Worm (Caenorhabditis elegans): ENCODE data around the gene yap-1.
A peak's percentile ranks its signal among the peaks of the same experiment; 100 is the strongest.

yap-1 gene

DNA sequence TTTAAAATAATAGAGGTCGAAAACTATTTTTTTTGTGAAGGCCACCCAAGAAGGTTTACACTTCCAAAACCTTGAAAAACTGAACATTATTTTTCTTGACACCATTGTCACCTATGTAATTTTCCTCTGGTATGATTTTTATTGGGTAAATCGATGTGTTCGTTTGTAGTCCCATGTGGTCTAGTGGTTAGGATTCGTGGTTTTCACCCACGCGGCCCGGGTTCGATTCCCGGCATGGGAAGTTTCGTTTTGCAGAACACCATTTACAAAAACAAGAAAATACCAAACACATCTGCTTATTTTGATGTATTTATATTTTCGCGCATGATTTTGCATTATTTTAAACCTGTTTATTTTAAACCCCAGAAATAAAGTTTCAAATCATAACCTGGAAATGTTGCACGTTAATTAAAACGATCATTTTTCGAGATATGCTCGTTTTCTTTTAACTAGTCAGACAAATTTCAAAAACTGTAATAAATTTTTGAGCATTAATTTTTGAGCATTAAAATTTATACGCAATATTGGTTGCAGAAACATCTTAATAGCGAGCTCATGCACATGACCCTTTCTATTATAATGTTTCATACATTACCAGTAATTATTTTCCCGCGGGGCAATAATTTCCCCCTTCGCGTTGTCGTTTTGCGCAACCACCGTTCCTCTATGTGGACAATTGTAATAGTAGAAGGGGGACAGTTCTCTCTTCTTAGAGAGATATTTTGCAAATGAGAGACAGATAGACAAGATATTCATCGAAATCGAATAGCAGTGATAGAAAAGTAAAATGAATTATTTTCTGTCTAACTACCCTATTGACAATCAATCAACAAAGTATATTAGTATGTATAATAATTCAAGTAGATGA is 24.1 kb upstream of the yap-1 start (continued):
- TF ChIP-seq ama-1 (optimal IDR thresholded peaks at IDR 0.05) (no peak), zfp-2 (tag; optimal IDR thresholded peaks at IDR 0.05) (no peak), mxl-3 (GFP tag; optimal IDR thresholded peaks at IDR 0.05) (peak; percentile 21), mdl-1 (tag; optimal IDR thresholded peaks at IDR 0.05) (no peak), unc-39 (tag; optimal IDR thresholded peaks at IDR 0.05) (no peak), dmd-9 (GFP tag; IDR thresholded peaks at IDR 0.05) (peak; percentile 66; the same call in 1 of the 2 replicates), nhr-77 (tag; optimal IDR thresholded peaks at IDR 0.05) (peak; percentile 39), snpc-4 (tag; optimal IDR thresholded peaks at IDR 0.05) (no peak), dmd-6 (GFP tag; IDR thresholded peaks at IDR 0.05) (peak; percentile 51), mes-2 (tag; optimal IDR thresholded peaks at IDR 0.05; ENCODE audit: poor library complexity, severe bottlenecking) (peak; percentile 82), Y5F2A.4 (GFP tag; optimal IDR thresholded peaks at IDR 0.05) (no peak), D1046.2 (GFP tag; IDR thresholded peaks at IDR 0.05) (0 out of 2 replicates have a peak, but pooled peaks have one; percentile 43), fos-1 (tag; optimal IDR thresholded peaks at IDR 0.05) (no peak), zip-2 (tag; optimal IDR thresholded peaks at IDR 0.05) (peak; percentile 58), F10B5.3 (tag; optimal IDR thresholded peaks at IDR 0.05) (peak; percentile 29), nhr-11 (tag; optimal IDR thresholded peaks at IDR 0.05) (no peak), ctbp-1 (GFP tag; IDR thresholded peaks at IDR 0.05) (peak; percentile 27; the same call in 1 of the 2 replicates), lin-38 (GFP tag; IDR thresholded peaks at IDR 0.05) (peak; percentile 67), madf-9 (GFP tag; conservative IDR thresholded peaks at IDR 0.05) (peak; percentile 48; the same call in 1 of the 2 replicates), Y48G9A.11 (GFP tag; IDR thresholded peaks at IDR 0.05) (peak; percentile 56), F26F4.8 (GFP tag; conservative IDR thresholded peaks at IDR 0.05) (peak; percentile 59; the same call in 1 of the 2 replicates), lin-15B (tag; optimal IDR thresholded peaks at IDR 0.05) (no peak), nhr-48 (tag; optimal IDR thresholded peaks at IDR 0.05) (no peak), lin-1 (GFP tag; IDR thresholded peaks at IDR 0.05) (peak; percentile 73), saeg-2 (GFP tag; IDR thresholded peaks at IDR 0.05) (no peak), lin-39 (tag; optimal IDR thresholded peaks at IDR 0.05) (no peak), nhr-25 (tag; optimal IDR thresholded peaks at IDR 0.05; ENCODE audit: borderline replicate concordance, insufficient read depth) (no peak), sdz-12 (GFP tag; optimal IDR thresholded peaks at IDR 0.05) (no peak), nhr-237 (tag; optimal IDR thresholded peaks at IDR 0.05) (no peak), ceh-62 (tag; optimal IDR thresholded peaks at IDR 0.05) (no peak), zag-1 (tag; optimal IDR thresholded peaks at IDR 0.05) (no peak), T26A8.4 (GFP tag; IDR thresholded peaks at IDR 0.05) (peak; percentile 27), ceh-20 (GFP tag; IDR thresholded peaks at IDR 0.05) (no peak), zfp-3 (GFP tag; conservative IDR thresholded peaks at IDR 0.05) (no peak; the same call in 1 of the 2 replicates), ceh-82 (tag; optimal IDR thresholded peaks at IDR 0.05) (no peak)

DNA sequence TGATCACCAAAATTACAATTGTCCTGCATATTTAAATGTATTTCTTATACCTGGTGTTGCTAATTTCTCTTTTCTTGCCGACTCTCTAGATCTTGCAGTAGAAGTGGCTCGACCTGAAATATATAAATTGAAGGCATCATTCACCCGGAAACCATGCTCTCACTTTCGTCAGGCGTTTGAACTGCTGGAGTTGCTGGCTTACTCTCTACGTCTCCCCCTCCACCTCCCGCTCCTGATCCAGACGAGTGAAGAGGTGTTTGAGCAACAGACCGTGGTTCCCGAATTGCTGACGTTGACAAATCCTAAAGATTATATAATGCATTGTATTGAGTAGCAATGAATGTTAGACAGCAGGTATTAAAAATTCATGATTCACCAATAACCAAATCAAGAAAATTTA is 21.5 kb upstream of the yap-1 start:
- no peak for TF ChIP-seq saeg-2 (GFP tag; IDR thresholded peaks at IDR 0.05)
- TF ChIP-seq lin-39 (tag; optimal IDR thresholded peaks at IDR 0.05), result no peak
- TF ChIP-seq aha-1 (tag), result peak; percentile 95
- no peak for TF ChIP-seq ces-1 (GFP tag; optimal IDR thresholded peaks at IDR 0.05)
- no peak for TF ChIP-seq ceh-28 (tag; optimal IDR thresholded peaks at IDR 0.05)
- no peak for TF ChIP-seq ZK337.2 (GFP tag; IDR thresholded peaks at IDR 0.05)
- TF ChIP-seq hmg-1.1 (GFP tag; IDR thresholded peaks at IDR 0.05), result no peak
- TF ChIP-seq F44E2.7 (GFP tag; IDR thresholded peaks at IDR 0.05), result no peak
- TF ChIP-seq ceh-20 (GFP tag; IDR thresholded peaks at IDR 0.05), result no peak
- no peak for TF ChIP-seq nhr-10 (tag; optimal IDR thresholded peaks at IDR 0.05)
- TF ChIP-seq zag-1 (tag; optimal IDR thresholded peaks at IDR 0.05), result no peak
- 0 out of 2 replicates have a peak, but pooled peaks have one; percentile 56 for TF ChIP-seq tag-97 (GFP tag; IDR thresholded peaks at IDR 0.05)
- TF ChIP-seq mxl-2 (GFP tag; conservative IDR thresholded peaks at IDR 0.05), result no peak
- TF ChIP-seq daf-8 (GFP tag; IDR thresholded peaks at IDR 0.05), result no peak
- no peak for TF ChIP-seq nhr-25 (tag; optimal IDR thresholded peaks at IDR 0.05; ENCODE audit: borderline replicate concordance, insufficient read depth)
- no peak for TF ChIP-seq ctbp-1 (GFP tag; IDR thresholded peaks at IDR 0.05)
